Fruit fly (Drosophila melanogaster) whole organism, prepupa: Measurements from ENCODE around the gene chic.

ENCODE experiments used
- Blimp-1 ChIP-seq: fragments of 200-800 bp; sonication (Bioruptor generic); optimal IDR thresholded peaks from 3 replicates; lab custom pipeline; 2017; ENCODE audit warnings: missing biosample characterization, missing genetic modification characterization, mild to moderate bottlenecking, moderate library complexity, missing genetic modification reagents
- CG10631 ChIP-seq: fragments of 200-800 bp; sonication (Bioruptor generic); optimal IDR thresholded peaks from 2 replicates; lab custom pipeline; 2016; ENCODE audit warnings: missing biosample characterization, missing genetic modification characterization
- CG10669 ChIP-seq: fragments of 200-800 bp; sonication (Bioruptor generic); optimal IDR thresholded peaks from 3 replicates; lab custom pipeline; 2018; ENCODE audit warnings: missing biosample characterization, mild to moderate bottlenecking, missing genetic modification characterization, moderate library complexity
- CG15336 ChIP-seq: fragments of 200-800 bp; sonication (Bioruptor generic); IDR thresholded peaks from 2 replicates; pipeline ENCODE4 v1.3.6; 2022; ENCODE audit warnings: missing biosample characterization, missing genetic modification characterization
- CG1621 ChIP-seq: fragments of 200-800 bp; sonication (Bioruptor generic); optimal IDR thresholded peaks from 3 replicates; lab custom pipeline; 2018; ENCODE audit warnings: missing biosample characterization, mild to moderate bottlenecking, missing genetic modification characterization
- CG6163 ChIP-seq: fragments of 200-800 bp; sonication (Bioruptor generic); IDR thresholded peaks from 3 replicates; pipeline ENCODE4 v1.3.6; 2022; ENCODE audit warnings: missing biosample characterization, missing genetic modification characterization
- CG7368 ChIP-seq: fragments of 200-800 bp; sonication (Bioruptor generic); optimal IDR thresholded peaks from 3 replicates; lab custom pipeline; 2016; ENCODE audit warnings: missing biosample characterization, missing genetic modification characterization
- CG8632 ChIP-seq: fragments of 200-800 bp; sonication (Bioruptor generic); optimal IDR thresholded peaks from 3 replicates; lab custom pipeline; 2016; ENCODE audit warnings: missing biosample characterization, missing genetic modification characterization
- Eip78C ChIP-seq: fragments of 200-800 bp; sonication (Bioruptor generic); peaks from one replicate; lab custom pipeline; 2016; ENCODE audit warnings: missing biosample characterization, missing genetic modification characterization
- Gug ChIP-seq: fragments of 200-800 bp; sonication (Bioruptor generic); IDR thresholded peaks from 2 replicates; pipeline ENCODE4 v1.3.6; 2022; ENCODE audit warnings: missing biosample characterization, missing genetic modification characterization
- OdsH ChIP-seq: fragments of 200-800 bp; sonication (Bioruptor generic); optimal IDR thresholded peaks from 3 replicates; lab custom pipeline; 2016; ENCODE audit warnings: missing biosample characterization, missing genetic modification characterization
- Sox102F ChIP-seq: fragments of 200-800 bp; sonication (Bioruptor generic); optimal IDR thresholded peaks from 2 replicates; lab custom pipeline; 2016; ENCODE audit warnings: missing biosample characterization, mild to moderate bottlenecking, missing genetic modification characterization
- vri ChIP-seq: fragments of 200-800 bp; sonication (Bioruptor generic); optimal IDR thresholded peaks from 3 replicates; lab custom pipeline; 2016; ENCODE audit warnings: missing biosample characterization, mild to moderate bottlenecking, missing genetic modification characterization

DNA sequence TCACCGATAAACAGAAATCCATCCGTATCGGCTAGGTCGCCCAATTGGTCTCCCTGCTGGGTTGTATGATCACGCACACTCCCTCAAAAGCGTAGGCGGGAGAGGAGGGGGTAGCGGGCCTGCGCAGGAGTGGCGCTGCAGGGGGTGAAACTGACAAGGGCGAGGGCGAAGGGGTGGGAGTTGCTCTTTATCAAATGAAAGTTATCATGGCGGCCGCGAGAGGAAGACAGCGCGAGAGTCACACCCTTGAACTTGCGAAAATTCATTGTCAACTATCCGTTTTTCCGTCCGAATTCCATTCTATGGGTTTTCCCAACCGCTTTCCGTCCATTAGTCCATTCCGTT is 1.8 kb downstream of the chic start:
- TF ChIP-seq CG7368 (GFP tag; lab: Kevin White, UChicago) (no peak), CG15336 (GFP tag; lab: Robert Waterston, UW) (no peak), Eip78C (GFP tag; lab: Kevin White, UChicago) (peak; percentile 47), CG6163 (GFP tag; lab: Robert Waterston, UW) (no peak), vri (GFP tag; lab: Kevin White, UChicago) (no peak), Blimp-1 (GFP tag; lab: Kevin White, UChicago) (peak; percentile 8), Gug (GFP tag; lab: Robert Waterston, UW) (no peak), CG1621 (tag; lab: Kevin White, UChicago) (no peak), CG10669 (GFP tag; lab: Kevin White, UChicago) (no peak), Sox102F (GFP tag; lab: Kevin White, UChicago) (no peak), OdsH (GFP tag; lab: Kevin White, UChicago) (no peak), CG10631 (GFP tag; lab: Kevin White, UChicago) (no peak), CG8632 (GFP tag; lab: Kevin White, UChicago) (no peak)
